Fruit fly (Drosophila melanogaster) S2 (cell line): ENCODE measurements around the gene Teh1.

Experiments used
- CG8478 ChIP-seq: fragments of >200 bp; optimal IDR thresholded peaks from 2 replicates; lab custom pipeline; 2018
- CTCF ChIP-seq, 2 experiments: fragments of >200 bp; optimal IDR thresholded peaks; 2 replicates each; lab custom pipeline; 2018

The Teh1 gene

DNA sequence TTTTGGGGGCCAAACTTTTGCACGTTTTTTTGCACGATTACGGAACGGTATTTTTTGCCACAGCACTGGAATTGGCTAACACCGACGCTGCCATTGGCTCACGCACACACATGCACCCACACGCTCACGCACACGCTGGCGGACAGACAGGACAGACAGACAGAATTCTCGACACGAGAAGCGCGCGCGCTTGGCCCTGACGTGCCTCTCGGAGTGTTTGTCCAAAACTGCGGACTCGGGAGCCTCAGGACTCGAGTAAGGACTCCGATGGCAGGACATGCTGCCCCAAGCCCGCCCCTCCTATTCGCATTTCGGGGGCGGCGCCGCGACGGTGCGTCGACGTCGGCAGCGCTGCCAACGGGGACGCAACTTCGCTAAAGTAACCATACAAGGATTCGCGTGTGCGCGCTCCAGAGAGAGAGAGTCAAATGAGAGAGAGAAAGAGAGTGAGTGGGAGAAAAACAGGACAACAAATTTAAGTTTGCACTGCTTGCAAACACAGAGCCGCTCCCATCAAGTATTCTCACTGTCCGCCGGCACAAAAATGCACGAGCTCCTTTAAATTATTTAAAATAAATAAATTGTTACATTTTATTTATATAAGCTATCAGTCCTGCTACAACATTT is at the start of gene Teh1:
Gene Teh1, minus strand, starts transcription at position 210 of the 627 bp plus-strand sequence.
- no peak for TF ChIP-seq CTCF (optimal IDR thresholded peaks at IDR 0.05; lab: Kevin White, UChicago)
- no peak for TF ChIP-seq CG8478 (lab: Kevin White, UChicago)

dm6 chr3R:9917361-9917760 is 49.4 kb upstream of the Teh1 start:
- no peak for TF ChIP-seq CTCF (optimal IDR thresholded peaks at IDR 0.05; lab: Kevin White, UChicago)
- TF ChIP-seq CG8478 (lab: Kevin White, UChicago), result no peak

- TF ChIP-seq CTCF (optimal IDR thresholded peaks at IDR 0.05; lab: Kevin White, UChicago) (no peak), CG8478 (lab: Kevin White, UChicago) (no peak)
These were observed 47.8 kb upstream of the Teh1 start for dm6 chr3R:9915682-9916081.

DNA sequence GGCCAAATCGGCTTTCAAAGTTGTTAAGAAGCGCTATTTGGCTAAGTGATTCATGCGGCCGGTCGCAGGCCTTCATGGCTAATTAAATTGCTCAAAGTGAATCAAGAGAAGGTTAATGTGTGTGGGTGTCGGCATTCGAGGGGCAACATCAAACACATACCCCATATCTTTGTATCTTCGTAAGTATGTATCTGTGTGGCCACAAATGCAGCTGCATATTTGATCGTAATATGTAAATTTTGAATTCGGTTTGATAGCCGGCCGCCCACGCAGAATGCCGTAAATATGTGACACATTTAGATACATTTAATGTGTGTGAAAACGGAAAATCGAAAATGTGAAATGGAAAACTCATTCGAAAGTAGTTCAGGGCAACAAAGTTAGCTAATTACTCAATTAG is 46.4 kb upstream of the Teh1 start:
- TF ChIP-seq CTCF (optimal IDR thresholded peaks at IDR 0.05; lab: Kevin White, UChicago), result no peak
- no peak for TF ChIP-seq CG8478 (lab: Kevin White, UChicago)

dm6 chr3R:9913442-9913841 is 45.5 kb upstream of the Teh1 start:
- TF ChIP-seq CTCF (optimal IDR thresholded peaks at IDR 0.05; lab: Kevin White, UChicago) (no peak), CG8478 (lab: Kevin White, UChicago) (no peak)

DNA sequence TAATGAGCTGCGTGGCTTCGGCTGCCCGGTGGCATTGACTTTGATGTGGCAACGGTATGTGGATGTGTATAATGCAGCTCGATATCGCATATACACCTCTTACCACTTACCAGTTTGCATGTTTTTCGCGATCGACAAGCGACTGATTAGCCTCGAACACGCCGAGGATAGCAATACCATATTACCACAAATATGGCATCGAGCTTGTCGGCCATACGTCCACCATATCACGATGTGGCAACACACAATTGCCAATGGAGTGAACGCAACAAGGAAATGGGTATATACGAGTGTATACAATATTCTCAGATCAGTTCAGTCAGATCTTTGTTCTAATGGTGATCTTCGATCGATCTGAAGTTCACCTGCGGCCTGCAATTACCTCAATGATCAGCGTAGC is 43.9 kb upstream of the Teh1 start:
- TF ChIP-seq CTCF (optimal IDR thresholded peaks at IDR 0.05; lab: Kevin White, UChicago) (no peak), CG8478 (lab: Kevin White, UChicago) (no peak)

- TF ChIP-seq CG8478 (lab: Kevin White, UChicago) (no peak), CTCF (optimal IDR thresholded peaks at IDR 0.05; lab: Kevin White, UChicago) (no peak)
These were observed 42.9 kb upstream of the Teh1 start for dm6 chr3R:9910866-9911265.

dm6 chr3R:9910129-9910528 is 42.2 kb upstream of the Teh1 start:
- no peak for TF ChIP-seq CG8478 (lab: Kevin White, UChicago)
- TF ChIP-seq CTCF (optimal IDR thresholded peaks at IDR 0.05; lab: Kevin White, UChicago), result no peak

DNA sequence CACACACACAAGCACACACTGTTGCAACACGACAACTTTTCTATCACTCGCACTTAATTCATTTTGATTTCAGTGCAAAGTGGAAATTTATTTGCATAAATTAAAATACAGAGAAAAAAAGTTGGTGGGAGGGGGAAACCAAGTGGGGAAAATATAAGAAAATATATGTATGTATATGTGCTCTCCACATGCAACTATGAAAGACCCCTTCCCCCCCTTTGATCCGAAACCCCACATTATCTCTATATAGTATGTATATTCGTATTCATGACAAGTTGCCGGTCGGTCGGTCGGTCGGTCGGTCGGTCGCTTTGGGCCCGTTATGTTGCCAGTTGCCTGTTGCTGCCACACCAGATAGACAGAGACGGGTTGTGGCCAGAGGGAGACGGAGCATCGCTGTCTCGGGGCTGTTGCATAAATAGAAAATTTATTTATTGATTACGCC is 38.1 kb upstream of the Teh1 start:
- TF ChIP-seq CG8478 (lab: Kevin White, UChicago) (no peak), CTCF (optimal IDR thresholded peaks at IDR 0.05; lab: Kevin White, UChicago) (no peak)

DNA sequence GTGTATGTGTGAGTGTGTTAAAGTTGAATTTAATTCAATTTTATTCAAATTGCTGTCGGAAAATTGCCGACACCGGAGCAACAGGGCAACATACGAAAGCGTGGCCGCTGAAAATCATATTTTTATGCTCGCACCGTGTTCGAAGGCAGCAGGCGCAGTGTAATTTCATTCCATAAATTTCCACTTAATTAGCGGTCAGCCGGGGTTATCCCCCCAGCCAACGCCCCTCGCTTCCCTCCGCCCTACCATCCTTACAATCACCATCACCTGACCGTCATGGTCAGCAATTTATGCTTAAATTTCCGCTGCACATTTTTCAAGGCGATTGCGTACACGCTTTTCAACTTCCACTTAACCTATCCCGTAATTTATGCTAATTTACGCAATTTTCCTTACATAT is 36.8 kb upstream of the Teh1 start:
- TF ChIP-seq CG8478 (lab: Kevin White, UChicago) (no peak), CTCF (optimal IDR thresholded peaks at IDR 0.05; lab: Kevin White, UChicago) (no peak)

dm6 chr3R:9903370-9903769 is 35.5 kb upstream of the Teh1 start:
- TF ChIP-seq CTCF (optimal IDR thresholded peaks at IDR 0.05; lab: Kevin White, UChicago) (no peak), CG8478 (lab: Kevin White, UChicago) (no peak)

- TF ChIP-seq CTCF (optimal IDR thresholded peaks at IDR 0.05; lab: Kevin White, UChicago) (no peak), CG8478 (lab: Kevin White, UChicago) (no peak)
These were observed 34.9 kb upstream of the Teh1 start for dm6 chr3R:9902834-9903233.

DNA sequence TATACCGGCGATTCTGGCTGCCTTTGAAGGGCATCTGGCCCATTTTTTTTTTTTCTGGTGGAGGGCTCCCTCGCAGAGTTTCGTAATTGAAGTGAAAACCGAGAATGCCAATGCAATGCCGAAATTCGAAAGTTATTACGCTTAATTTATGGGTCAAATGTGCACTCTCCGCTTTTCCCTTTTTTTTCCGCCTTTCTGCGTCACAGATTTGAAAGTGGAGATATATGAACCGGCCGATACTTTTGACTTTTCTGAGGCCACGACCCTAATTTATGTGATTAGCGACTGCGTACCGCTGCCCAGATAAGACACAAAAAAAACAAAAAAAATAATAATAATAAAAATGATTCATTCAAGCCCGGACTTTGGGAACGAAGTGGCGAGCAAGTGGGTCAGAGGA is 29.6 kb upstream of the Teh1 start:
- no peak for TF ChIP-seq CG8478 (lab: Kevin White, UChicago)
- no peak for TF ChIP-seq CTCF (optimal IDR thresholded peaks at IDR 0.05; lab: Kevin White, UChicago)

DNA sequence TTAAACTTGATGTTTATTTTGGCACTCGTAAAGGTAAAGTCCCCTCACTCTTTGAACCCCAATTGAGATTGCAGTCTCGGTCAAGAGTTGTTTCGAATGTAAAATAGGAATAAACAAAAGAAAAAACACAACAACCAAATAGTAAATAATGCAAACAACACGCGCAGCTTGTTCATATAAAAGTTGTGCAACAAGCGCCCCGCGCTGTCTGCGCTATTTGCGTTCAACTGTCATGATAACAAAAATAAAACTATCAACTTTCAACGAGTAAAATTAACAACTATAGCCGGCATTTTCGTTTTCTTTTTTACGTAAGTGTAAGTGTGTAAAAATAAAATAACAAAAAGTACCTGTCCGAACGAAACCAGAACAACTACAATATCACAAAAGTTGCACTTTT is 24.7 kb upstream of the Teh1 start:
- TF ChIP-seq CG8478 (lab: Kevin White, UChicago), result no peak
- no peak for TF ChIP-seq CTCF (optimal IDR thresholded peaks at IDR 0.05; lab: Kevin White, UChicago)

DNA sequence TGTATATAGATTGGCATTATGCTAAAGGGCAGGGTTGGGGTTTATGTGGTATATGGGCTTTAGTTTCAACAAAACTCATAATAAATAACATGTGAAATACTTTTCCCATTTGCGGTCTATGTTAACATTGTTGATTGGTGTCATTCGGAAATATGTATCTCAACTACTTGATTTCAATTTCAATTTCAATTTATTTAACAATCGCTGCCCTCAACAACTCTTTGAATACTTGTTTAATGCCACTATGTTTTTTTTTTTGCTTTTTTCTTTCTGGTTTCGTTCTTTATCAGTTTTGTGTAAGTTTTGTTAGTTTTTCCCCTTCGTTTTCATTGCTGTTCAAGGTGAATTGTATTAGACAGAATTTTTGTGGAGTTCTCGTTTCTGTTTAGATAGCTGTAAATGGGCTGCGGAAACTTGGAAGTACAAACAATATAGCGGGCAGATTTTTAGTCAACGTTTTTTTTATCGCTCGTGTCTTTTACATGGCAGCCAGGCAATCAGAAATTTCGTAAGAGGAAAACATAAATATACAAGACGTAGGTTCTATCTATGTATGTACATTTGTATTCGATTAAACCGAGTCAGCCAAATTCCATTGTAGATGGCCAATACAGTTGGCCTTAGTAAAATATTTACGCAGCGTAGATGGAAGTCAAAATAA is 24.2 kb upstream of the Teh1 start:
- no peak for TF ChIP-seq CG8478 (lab: Kevin White, UChicago)
- no peak for TF ChIP-seq CTCF (optimal IDR thresholded peaks at IDR 0.05; lab: Kevin White, UChicago)

DNA sequence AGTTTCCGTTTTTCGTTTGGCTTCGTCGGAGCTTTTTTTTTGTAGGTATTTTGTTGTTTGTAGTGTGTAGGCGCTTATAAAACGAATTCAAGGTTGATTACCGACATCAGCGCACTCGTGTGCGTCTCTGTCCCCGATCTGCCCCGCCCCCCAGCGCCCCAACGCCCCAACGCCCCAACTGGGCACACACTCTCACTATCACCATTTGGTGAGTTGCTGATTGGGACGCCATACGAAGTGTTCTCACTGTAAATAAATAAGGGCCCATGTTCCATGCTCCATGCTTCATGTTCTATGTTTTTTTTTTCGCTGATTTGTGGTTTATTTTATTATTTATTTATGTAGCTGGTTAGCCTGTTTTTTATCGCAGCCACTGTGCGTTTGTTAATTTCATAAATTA is 23.6 kb upstream of the Teh1 start:
- TF ChIP-seq CTCF (optimal IDR thresholded peaks at IDR 0.05; lab: Kevin White, UChicago), result no peak
- TF ChIP-seq CG8478 (lab: Kevin White, UChicago), result no peak
